Worm (Caenorhabditis elegans): Measurements from ENCODE around the gene F18E3.10.
"Not testable (repeated sequence)": the region's sequence is repeated elsewhere in the genome, so short reads cannot be mapped to it uniquely, and the experiment has no call there.

F18E3.10 gene

DNA sequence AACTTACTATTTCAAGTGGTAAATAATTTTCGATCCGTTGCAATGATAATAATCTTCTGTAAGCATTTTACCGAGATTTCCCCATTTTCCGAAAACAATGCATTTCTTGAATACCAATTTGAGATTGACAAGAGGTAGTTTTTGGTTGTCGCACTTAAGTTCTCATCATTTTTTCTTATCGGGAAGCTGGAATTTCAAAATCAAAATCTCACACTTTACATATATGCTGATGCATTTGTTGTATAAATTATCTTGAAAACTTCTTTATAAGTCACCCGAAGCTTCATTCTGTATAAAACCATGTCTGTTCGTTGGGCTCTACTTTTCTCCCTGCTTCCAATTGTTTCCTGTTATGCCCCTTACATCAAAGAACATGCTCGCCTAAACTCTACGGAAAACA is 27.2 kb upstream of the F18E3.10 start, which contains the start of gene try-11:
Gene try-11 (plus strand): TSS at position 301 of the 400 bp plus-strand sequence.
- TF ChIP-seq ceh-88 (GFP tag; IDR thresholded peaks at IDR 0.05) (no peak), mef-2 (tag; optimal IDR thresholded peaks at IDR 0.05) (no peak), efl-1 (optimal IDR thresholded peaks at IDR 0.05) (no peak), efl-1 (GFP tag; optimal IDR thresholded peaks at IDR 0.05 in 1 of 2) (peak in 1 of 2 experiments; percentile 24)

DNA sequence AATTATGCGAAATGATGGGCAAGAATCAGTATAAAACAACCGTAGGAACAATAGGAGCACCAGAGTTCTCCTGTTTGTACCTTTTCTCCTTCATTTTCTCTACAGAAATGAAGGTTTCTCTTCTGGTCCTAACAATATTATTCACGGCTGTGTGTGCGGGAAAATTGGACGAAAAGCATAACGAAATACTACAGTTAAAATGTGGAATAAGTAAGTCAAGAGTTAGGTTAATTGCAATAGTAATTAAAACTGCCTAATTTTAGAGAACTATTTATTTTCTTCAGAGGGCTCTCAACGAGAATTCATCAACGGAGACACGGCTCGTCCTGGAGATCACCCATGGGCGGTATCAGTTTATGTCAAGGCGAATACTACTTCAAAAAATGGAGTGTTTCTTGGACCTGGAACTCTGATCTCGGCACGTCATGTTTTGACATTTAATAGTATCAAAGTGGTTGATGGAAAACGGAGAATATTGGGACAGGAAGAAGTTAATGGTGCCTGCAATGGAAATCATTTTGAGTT is 25.1 kb upstream of the F18E3.10 start, which contains the start of gene try-12:
Gene try-12 (plus strand): TSS at position 51 of the 525 bp plus-strand sequence.
- TF ChIP-seq efl-1 (optimal IDR thresholded peaks at IDR 0.05) (no peak), efl-1 (GFP tag; optimal IDR thresholded peaks at IDR 0.05 in 1 of 2) (peak in 1 of 2 experiments; percentile 58), fos-1 (tag; optimal IDR thresholded peaks at IDR 0.05) (no peak)

DNA sequence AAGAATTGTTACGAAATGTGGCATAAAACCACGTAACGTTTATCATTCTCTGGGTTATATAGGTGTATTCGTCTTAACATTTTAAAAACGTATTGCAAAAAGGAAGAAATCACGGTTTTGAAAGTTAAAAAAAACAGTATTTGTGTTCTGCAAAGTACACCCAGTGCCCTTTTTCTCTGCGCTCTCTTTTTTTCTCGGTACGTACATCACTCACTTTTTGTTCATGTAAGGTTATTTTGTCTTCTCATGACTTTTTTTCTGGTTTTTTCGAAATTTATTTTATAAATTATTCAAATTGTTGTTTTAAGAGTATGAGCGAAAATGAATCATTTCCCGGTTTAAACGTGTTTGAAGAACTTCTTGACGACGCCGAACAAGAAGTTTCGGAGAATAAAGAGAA is 22.7 kb upstream of the F18E3.10 start, which contains the start of gene F25E5.5:
Gene F25E5.5 (plus strand): TSS at position 301 of the 400 bp plus-strand sequence.
- no peak for TF ChIP-seq egl-13 (tag; optimal IDR thresholded peaks at IDR 0.05)
- TF ChIP-seq ceh-90 (tag; optimal IDR thresholded peaks at IDR 0.05): no peak
- TF ChIP-seq blmp-1 (tag; optimal IDR thresholded peaks at IDR 0.05): peak; percentile 17

DNA sequence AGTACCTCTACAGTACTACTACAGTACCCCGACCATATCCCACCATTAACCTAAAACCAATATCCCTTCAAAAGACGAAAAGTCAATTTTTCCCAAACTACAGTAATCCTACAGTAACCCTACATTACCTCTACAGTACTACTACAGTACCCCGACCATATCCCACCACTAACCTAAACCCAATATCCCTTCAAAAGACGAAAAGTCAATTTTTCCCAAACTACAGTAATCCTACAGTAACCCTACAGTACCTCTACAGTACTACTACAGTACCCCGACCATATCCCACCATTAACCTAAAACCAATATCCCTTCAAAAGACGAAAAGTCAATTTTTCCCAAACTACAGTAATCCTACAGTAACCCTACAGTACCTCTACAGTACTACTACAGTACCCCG is 20.1 kb upstream of the F18E3.10 start, which contains the start of gene nhr-141:
Gene nhr-141 (plus strand): TSS at position 331 of the 400 bp plus-strand sequence.
- not testable (repeated sequence) for TF ChIP-seq fkh-8, zag-1, jun-1 (tag; optimal IDR thresholded peaks at IDR 0.05)

DNA sequence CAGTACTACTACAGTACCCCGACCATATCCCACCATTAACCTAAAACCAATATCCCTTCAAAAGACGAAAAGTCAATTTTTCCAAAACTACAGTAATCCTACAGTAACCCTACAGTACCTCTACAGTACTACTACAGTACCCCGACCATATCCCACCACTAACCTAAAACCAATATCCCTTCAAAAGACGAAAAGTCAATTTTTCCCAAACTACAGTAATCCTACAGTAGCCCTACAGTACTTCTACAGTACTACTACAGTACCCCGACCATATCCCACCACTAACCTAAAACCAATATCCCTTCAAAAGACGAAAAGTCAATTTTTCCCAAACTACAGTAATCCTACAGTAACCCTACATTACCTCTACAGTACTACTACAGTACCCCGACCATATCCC is 19.2 kb upstream of the F18E3.10 start:
- TF ChIP-seq unc-98 (GFP tag; IDR thresholded peaks at IDR 0.05): peak; percentile 53; the same call in 1 of the 2 replicates
- 0 out of 2 replicates have a peak, but pooled peaks have one; percentile 52 for TF ChIP-seq ets-5 (GFP tag; IDR thresholded peaks at IDR 0.05)
- peak; percentile 75 for TF ChIP-seq mab-9 (GFP tag; IDR thresholded peaks at IDR 0.05)

DNA sequence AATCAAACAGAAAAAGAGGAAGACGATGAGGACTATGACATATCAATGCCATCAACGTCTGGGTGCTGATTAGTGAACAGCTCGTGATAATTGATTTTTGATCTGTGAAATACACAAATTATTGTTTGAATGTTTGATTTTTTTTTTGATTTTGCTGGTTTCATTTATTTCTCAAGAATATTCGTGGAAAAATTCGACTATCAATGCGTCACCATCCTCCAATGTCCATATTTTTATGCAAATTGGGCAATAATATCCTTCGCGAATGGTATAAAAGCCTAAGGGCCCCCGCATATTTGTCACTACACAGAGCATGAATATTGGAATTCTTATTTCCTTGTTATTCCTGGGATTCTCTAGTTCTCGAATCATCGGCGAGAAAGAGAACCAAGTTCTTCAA is 15.6 kb upstream of the F18E3.10 start, which contains the start of gene try-13:
Gene try-13 (plus strand): TSS at position 301 of the 400 bp plus-strand sequence.
- TF ChIP-seq efl-1 (optimal IDR thresholded peaks at IDR 0.05) (no peak), efl-1 (GFP tag; optimal IDR thresholded peaks at IDR 0.05 in 1 of 2) (peak in 1 of 2 experiments; percentile 36), sup-37 (GFP tag; optimal IDR thresholded peaks at IDR 0.05) (no peak)

DNA sequence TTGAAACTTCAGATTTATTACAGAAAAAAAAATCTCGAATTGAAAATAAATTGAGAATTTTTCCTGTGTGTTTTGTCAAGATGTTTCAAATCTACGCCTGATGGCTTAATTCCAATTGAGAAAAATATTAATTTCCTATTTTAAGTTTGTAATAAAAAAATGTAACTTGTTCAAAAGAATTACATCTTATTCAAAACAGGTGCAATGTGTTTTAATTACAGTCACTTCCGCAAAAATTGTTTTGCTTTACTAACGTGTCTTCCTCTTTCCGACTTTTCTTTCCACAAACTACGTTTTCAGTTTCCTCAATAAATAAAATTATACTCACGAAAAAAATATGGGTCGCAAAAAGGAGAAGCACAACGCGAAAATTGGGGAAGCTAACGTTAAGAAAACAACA is 13.7 kb upstream of the F18E3.10 start, which contains the start of gene F25E5.16:
Gene F25E5.16 (plus strand): TSS at position 301 of the 400 bp plus-strand sequence.
- TF ChIP-seq blmp-1 (tag; optimal IDR thresholded peaks at IDR 0.05) (no peak), efl-1 (optimal IDR thresholded peaks at IDR 0.05) (no peak), efl-1 (GFP tag; optimal IDR thresholded peaks at IDR 0.05 in 1 of 2) (peak in 1 of 2 experiments; percentile 58)

DNA sequence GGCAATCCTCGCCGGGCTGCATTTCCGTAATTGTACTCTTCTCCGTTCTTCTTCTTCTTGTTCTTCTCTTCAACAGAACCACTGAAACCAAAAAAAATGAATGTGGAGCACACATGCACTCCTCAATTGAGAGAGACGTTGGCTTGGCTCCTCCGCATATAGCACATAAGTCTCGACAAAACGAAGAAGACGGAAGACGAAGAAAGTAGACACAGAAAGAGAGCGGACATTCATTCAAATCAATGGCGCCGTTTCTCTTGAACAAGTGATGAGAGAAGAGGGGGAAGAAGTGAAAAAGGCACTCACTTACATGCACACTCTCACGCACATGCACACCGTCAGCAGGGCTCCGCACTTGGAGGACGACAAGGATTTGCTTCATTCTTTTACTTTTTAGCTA is 13.3 kb upstream of the F18E3.10 start, which contains the start of gene F25E5.9:
Gene F25E5.9 (minus strand): TSS at position 382 of the 400 bp plus-strand sequence.
- TF ChIP-seq lin-35 (GFP tag; optimal IDR thresholded peaks at IDR 0.05): no peak
- no peak for TF ChIP-seq efl-3 (GFP tag; optimal IDR thresholded peaks at IDR 0.05)
- TF ChIP-seq xbp-1 (tag; optimal IDR thresholded peaks at IDR 0.05): no peak
- TF ChIP-seq C16A3.4 (tag; optimal IDR thresholded peaks at IDR 0.05): no peak
- TF ChIP-seq nhr-71 (tag; optimal IDR thresholded peaks at IDR 0.05): no peak
- no peak for TF ChIP-seq tlp-1 (tag; optimal IDR thresholded peaks at IDR 0.05)
- no peak for TF ChIP-seq mdl-1 (tag; optimal IDR thresholded peaks at IDR 0.05)
- TF ChIP-seq lin-14 (GFP tag; optimal IDR thresholded peaks at IDR 0.05): peak; percentile 86
- peak; percentile 29 for TF ChIP-seq fkh-8 (tag; optimal IDR thresholded peaks at IDR 0.05)
- no peak for TF ChIP-seq unc-130 (tag; optimal IDR thresholded peaks at IDR 0.05)
- TF ChIP-seq isw-1 (GFP tag; IDR thresholded peaks at IDR 0.05): no peak
- no peak for TF ChIP-seq egl-27 (tag; optimal IDR thresholded peaks at IDR 0.05)
- TF ChIP-seq mef-2 (tag; optimal IDR thresholded peaks at IDR 0.05): no peak
- no peak for TF ChIP-seq nhr-77 (tag; optimal IDR thresholded peaks at IDR 0.05)
- TF ChIP-seq elt-2 (tag; optimal IDR thresholded peaks at IDR 0.05): no peak
- peak in 1 of 2 experiments; percentile 11 for TF ChIP-seq efl-1 (optimal IDR thresholded peaks at IDR 0.05)
- no peak for TF ChIP-seq efl-1 (GFP tag; optimal IDR thresholded peaks at IDR 0.05 in 1 of 2)
- TF ChIP-seq mep-1 (tag; optimal IDR thresholded peaks at IDR 0.05): no peak
- no peak for TF ChIP-seq swsn-7 (tag; optimal IDR thresholded peaks at IDR 0.05)
- TF ChIP-seq lin-15B (tag; optimal IDR thresholded peaks at IDR 0.05): no peak
- no peak for TF ChIP-seq ceh-8 (GFP tag; optimal IDR thresholded peaks at IDR 0.05)
- TF ChIP-seq dsc-1 (tag; optimal IDR thresholded peaks at IDR 0.05): peak; percentile 2
- TF ChIP-seq hlh-4 (tag; optimal IDR thresholded peaks at IDR 0.05): no peak
- no peak for TF ChIP-seq vab-15 (tag; optimal IDR thresholded peaks at IDR 0.05)
- no peak; the same call in 1 of the 2 replicates for TF ChIP-seq nhr-19 (GFP tag; conservative IDR thresholded peaks at IDR 0.05)
